Fruit fly (Drosophila melanogaster) whole organism, wandering third instar larva: ENCODE data around the gene Or98a.

Source experiments
- GATAd ChIP-seq: sonication (Bioruptor generic); optimal IDR thresholded peaks from 2 replicates; lab custom pipeline; 2016; ENCODE audit warnings: missing biosample characterization, missing genetic modification characterization
- HLH106 ChIP-seq: fragments of 200-800 bp; optimal IDR thresholded peaks from 3 replicates; lab custom pipeline; 2019; ENCODE audit warnings: missing biosample characterization, mild to moderate bottlenecking, missing genetic modification characterization, moderate library complexity
- Jra ChIP-seq: sonication (Bioruptor generic); optimal IDR thresholded peaks from 2 replicates; lab custom pipeline; 2016; ENCODE audit warnings: missing biosample characterization, missing genetic modification characterization
- Myc ChIP-seq: fragments of >200 bp; optimal IDR thresholded peaks from 2 replicates; lab custom pipeline; 2017
- OdsH ChIP-seq: fragments of 200-800 bp; sonication (Bioruptor generic); optimal IDR thresholded peaks from 2 replicates; lab custom pipeline; 2016; ENCODE audit warnings: missing biosample characterization, mild to moderate bottlenecking, missing genetic modification characterization
- br ChIP-seq: fragments of 200-800 bp; sonication (Bioruptor generic); optimal IDR thresholded peaks from 2 replicates; lab custom pipeline; 2016; ENCODE audit warnings: missing biosample characterization, missing genetic modification characterization
- dl ChIP-seq, 2 experiments: fragments of 175-275, 200-275 bp in 1 of 2; fragments of 200-275 bp in 1 of 2; sonication (Bioruptor generic); optimal IDR thresholded peaks; lab custom pipeline; 2018; ENCODE audit warnings: mild to moderate bottlenecking in 2 of 2, missing biosample characterization in 2 of 2, missing genetic modification characterization in 2 of 2, moderate library complexity in 2 of 2; ENCODE audit not compliant: partially characterized antibody in 2 of 2, insufficient read depth in 1 of 2
- dmrt93B ChIP-seq: fragments of 200-800 bp; sonication (Bioruptor generic); optimal IDR thresholded peaks from 2 replicates; lab custom pipeline; 2018; ENCODE audit warnings: missing biosample characterization, mild to moderate bottlenecking, missing genetic modification characterization
- dsf ChIP-seq: sonication (Bioruptor generic); optimal IDR thresholded peaks from 2 replicates; lab custom pipeline; 2016; ENCODE audit warnings: missing biosample characterization, missing genetic modification characterization, borderline replicate concordance
- sage ChIP-seq: fragments of 200-800 bp; sonication (Bioruptor generic); optimal IDR thresholded peaks from 2 replicates; lab custom pipeline; 2016; ENCODE audit warnings: missing biosample characterization, mild to moderate bottlenecking, missing genetic modification characterization

Or98a gene

DNA sequence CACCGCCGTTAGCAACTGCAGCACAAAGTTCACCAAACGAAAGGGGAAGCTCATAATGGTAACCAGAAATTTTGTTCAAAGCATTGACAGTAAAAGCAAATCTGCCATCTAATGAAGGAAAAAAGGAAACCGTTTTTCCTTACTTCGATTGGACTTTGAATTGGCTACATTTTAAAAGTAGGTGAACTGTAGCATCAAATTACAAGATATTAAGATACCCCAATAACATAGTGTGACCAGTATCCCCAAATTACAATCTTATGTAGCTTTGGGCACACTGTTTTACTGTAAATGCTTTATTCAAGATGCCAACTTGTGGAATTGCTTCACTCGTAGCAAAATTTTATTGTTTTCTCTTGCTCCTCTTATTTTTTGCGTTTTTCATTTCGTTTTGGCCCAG lies 26.5 kb downstream of the Or98a start, which contains the start of gene CG12426:
Gene CG12426 (minus strand): TSS at position 101 of the 400 bp plus-strand sequence.
- TF ChIP-seq sage (GFP tag; lab: Kevin White, UChicago) (no peak), dl (GFP tag; optimal IDR thresholded peaks at IDR 0.05; lab: Kevin White, UChicago; ENCODE audit: insufficient read depth in 1 of 2, partially characterized antibody in 2 of 2) (no peak), OdsH (GFP tag; lab: Kevin White, UChicago) (no peak), Myc (lab: Kevin White, UChicago) (no peak), dsf (GFP tag; lab: Kevin White, UChicago) (no peak), br (no peak), GATAd (GFP tag; lab: Kevin White, UChicago) (no peak), dmrt93B (GFP tag; lab: Kevin White, UChicago) (no peak)

DNA sequence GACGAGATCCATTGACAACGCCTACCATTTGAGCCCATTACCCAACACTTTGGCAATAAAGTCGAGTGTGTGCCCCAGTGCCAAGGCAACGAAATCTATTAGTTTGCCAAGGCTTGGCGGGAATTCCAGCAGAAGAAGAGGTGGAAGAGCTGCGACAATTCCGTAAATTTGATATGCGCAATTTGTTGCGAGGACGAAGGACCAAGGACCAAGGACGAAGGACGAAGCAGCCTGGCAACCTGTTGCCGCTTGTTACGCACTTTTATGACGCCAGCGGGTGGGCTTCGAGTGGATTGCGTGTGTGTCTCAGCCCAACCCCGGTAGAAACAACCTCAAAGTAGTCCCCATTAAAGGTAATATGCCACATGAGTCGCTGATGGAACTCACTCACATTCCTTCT lies 42.4 kb downstream of the Or98a start:
- TF ChIP-seq br: no peak
- TF ChIP-seq HLH106 (tag; lab: Kevin White, UChicago): no peak
- TF ChIP-seq dmrt93B (GFP tag; lab: Kevin White, UChicago): no peak
- no peak for TF ChIP-seq Jra (GFP tag; lab: Kevin White, UChicago)
